Fruit fly (Drosophila melanogaster) whole organism, wandering third instar larva: ENCODE measurements around the gene CG31360.

Source experiments
- CrebA ChIP-seq: fragments of 200-800 bp; sonication (Bioruptor generic); optimal IDR thresholded peaks from 2 replicates; lab custom pipeline; 2016; ENCODE audit warnings: missing biosample characterization, mild to moderate bottlenecking, missing genetic modification characterization, borderline replicate concordance
- HLH106 ChIP-seq: fragments of 200-800 bp; optimal IDR thresholded peaks from 3 replicates; lab custom pipeline; 2019; ENCODE audit warnings: missing biosample characterization, mild to moderate bottlenecking, missing genetic modification characterization, moderate library complexity
- Hr83 ChIP-seq: fragments of 200-300 bp; sonication (Bioruptor generic); optimal IDR thresholded peaks from 2 replicates; lab custom pipeline; 2016; ENCODE audit warnings: missing biosample characterization, mild to moderate bottlenecking, missing genetic modification characterization, moderate library complexity; ENCODE audit not compliant: poor library complexity, severe bottlenecking
- Myc ChIP-seq: fragments of >200 bp; optimal IDR thresholded peaks from 2 replicates; lab custom pipeline; 2017
- dmrt93B ChIP-seq: fragments of 200-800 bp; sonication (Bioruptor generic); optimal IDR thresholded peaks from 2 replicates; lab custom pipeline; 2018; ENCODE audit warnings: missing biosample characterization, mild to moderate bottlenecking, missing genetic modification characterization
- jim ChIP-seq: fragments of 175-275, 200-325 bp; sonication (Bioruptor generic); optimal IDR thresholded peaks from 2 replicates; lab custom pipeline; 2016; ENCODE audit warnings: missing biosample characterization, mild to moderate bottlenecking, missing genetic modification characterization
- usp ChIP-seq: fragments of >200 bp; optimal IDR thresholded peaks from 2 replicates; lab custom pipeline; 2017; ENCODE audit warnings: missing biosample characterization, missing genetic modification characterization

- no peak for TF ChIP-seq Myc (lab: Kevin White, UChicago)
- TF ChIP-seq dmrt93B: no peak
- TF ChIP-seq HLH106 (tag; lab: Kevin White, UChicago): no peak
- TF ChIP-seq CrebA (GFP tag; lab: Kevin White, UChicago): no peak
- no peak for TF ChIP-seq jim (GFP tag; lab: Kevin White, UChicago)
- TF ChIP-seq usp (GFP tag; lab: Kevin White, UChicago): no peak
- TF ChIP-seq Hr83: no peak
Observed at dm6 chr3R:17653879-17654278, 31.0 kb upstream of the CG31360 start.
